Worm (Caenorhabditis elegans): ENCODE data around the gene gpa-12.

Gene gpa-12

DNA sequence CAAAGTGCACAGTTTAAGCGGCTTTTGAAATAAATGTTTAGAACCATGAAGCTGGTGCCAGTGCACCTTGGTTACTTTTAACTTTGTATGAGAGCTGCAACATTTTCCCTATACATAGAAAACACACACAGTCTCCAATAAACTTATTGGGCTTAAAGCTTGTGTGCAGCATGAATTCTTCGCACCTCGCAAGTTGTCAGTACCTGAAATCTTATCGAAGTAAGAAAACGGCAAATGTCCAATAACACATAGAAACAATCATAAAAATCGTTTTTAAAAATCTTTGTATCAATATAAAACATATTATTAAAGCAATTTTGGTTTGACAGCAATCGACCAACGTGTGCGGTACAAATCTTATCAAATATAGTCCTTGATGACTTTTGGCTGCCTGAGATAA is 25.0 kb downstream of the gpa-12 start:
- TF ChIP-seq med-1 (GFP tag; optimal IDR thresholded peaks at IDR 0.05; ENCODE audit: insufficient read depth) (no peak), ztf-23 (GFP tag; IDR thresholded peaks at IDR 0.05) (no peak), tab-1 (GFP tag; IDR thresholded peaks at IDR 0.05) (no peak), flt-1 (GFP tag; IDR thresholded peaks at IDR 0.05) (no peak), cog-1 (tag; optimal IDR thresholded peaks at IDR 0.05) (no peak), ref-1 (GFP tag; conservative IDR thresholded peaks at IDR 0.05) (no peak), ztf-29 (GFP tag; IDR thresholded peaks at IDR 0.05) (no peak)

DNA sequence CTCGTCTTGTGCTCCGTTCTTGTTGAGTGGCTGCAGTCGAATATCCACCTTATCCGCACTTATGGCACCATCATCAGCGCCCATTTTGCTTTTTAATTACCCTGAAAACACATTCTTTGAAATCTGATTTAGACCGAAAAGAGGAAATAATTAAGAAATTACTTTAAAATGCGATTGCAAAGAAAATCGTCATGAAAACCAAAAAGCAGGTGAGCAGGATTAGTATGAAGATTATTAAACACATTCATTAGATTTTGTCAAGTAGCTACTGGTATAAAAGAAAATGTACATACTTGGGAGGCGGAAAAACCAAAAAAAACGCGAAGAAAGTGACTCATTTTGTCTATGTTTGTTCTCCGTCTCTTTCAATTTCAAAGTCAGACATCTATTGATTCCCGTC is 27.4 kb downstream of the gpa-12 start, which contains the start of gene B0416.5:
Gene B0416.5 (minus strand): TSS at position 101 of the 400 bp plus-strand sequence.
- TF ChIP-seq ztf-23 (GFP tag; IDR thresholded peaks at IDR 0.05) (no peak), ref-1 (GFP tag; conservative IDR thresholded peaks at IDR 0.05) (no peak), cog-1 (tag; optimal IDR thresholded peaks at IDR 0.05) (no peak), ztf-29 (GFP tag; IDR thresholded peaks at IDR 0.05) (no peak)

- TF ChIP-seq klf-2 (GFP tag; conservative IDR thresholded peaks at IDR 0.05) (no peak), tab-1 (GFP tag; IDR thresholded peaks at IDR 0.05) (no peak), ref-1 (GFP tag; conservative IDR thresholded peaks at IDR 0.05) (no peak), ztf-29 (GFP tag; IDR thresholded peaks at IDR 0.05) (no peak), cog-1 (tag; optimal IDR thresholded peaks at IDR 0.05) (no peak), flt-1 (GFP tag; IDR thresholded peaks at IDR 0.05) (no peak), med-1 (GFP tag; optimal IDR thresholded peaks at IDR 0.05; ENCODE audit: insufficient read depth) (no peak), T22C8.4 (GFP tag; IDR thresholded peaks at IDR 0.05) (no peak), ztf-23 (GFP tag; IDR thresholded peaks at IDR 0.05) (no peak)
Measured at ce11 chrX:9271886-9272285, 28.5 kb downstream of the gpa-12 start.

ce11 chrX:9274574-9274973 is 31.2 kb downstream of the gpa-12 start, which contains the start of gene B0416.10:
Gene B0416.10 (minus strand): TSS chrX:9274674.
- TF ChIP-seq flt-1 (GFP tag; IDR thresholded peaks at IDR 0.05) (no peak), ref-1 (GFP tag; conservative IDR thresholded peaks at IDR 0.05) (no peak), tab-1 (GFP tag; IDR thresholded peaks at IDR 0.05) (no peak), T22C8.4 (GFP tag; IDR thresholded peaks at IDR 0.05) (no peak), cog-1 (tag; optimal IDR thresholded peaks at IDR 0.05) (no peak), klf-2 (GFP tag; conservative IDR thresholded peaks at IDR 0.05) (no peak)

DNA sequence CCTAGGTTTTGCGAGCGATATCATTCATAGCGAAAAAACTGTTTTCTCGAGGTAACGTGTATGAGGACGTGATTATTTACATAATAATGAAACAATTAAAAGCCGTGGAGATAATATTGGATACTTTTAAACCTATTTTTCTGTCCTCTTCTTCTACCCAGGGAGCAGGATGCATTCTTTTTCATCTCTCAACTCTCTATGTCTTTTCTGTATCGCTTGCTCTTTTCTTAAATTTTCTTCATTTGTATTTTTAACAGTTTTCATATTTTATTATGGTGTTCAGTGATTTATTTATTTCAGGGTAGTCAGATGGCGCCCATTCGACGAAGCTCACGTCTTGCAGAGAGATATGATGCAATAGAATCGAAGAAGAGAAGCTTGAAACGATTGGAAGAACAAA is 35.3 kb downstream of the gpa-12 start, which contains the start of gene B0416.4:
Gene B0416.4 (plus strand): TSS at position 301 of the 400 bp plus-strand sequence.
- no peak for TF ChIP-seq ztf-29 (GFP tag; IDR thresholded peaks at IDR 0.05)
- no peak for TF ChIP-seq med-1 (GFP tag; optimal IDR thresholded peaks at IDR 0.05; ENCODE audit: insufficient read depth)
- TF ChIP-seq ztf-23 (GFP tag; IDR thresholded peaks at IDR 0.05) = no peak
- TF ChIP-seq klf-2 (GFP tag; conservative IDR thresholded peaks at IDR 0.05) = no peak
- no peak for TF ChIP-seq cog-1 (tag; optimal IDR thresholded peaks at IDR 0.05)
- no peak for TF ChIP-seq flt-1 (GFP tag; IDR thresholded peaks at IDR 0.05)
- TF ChIP-seq T22C8.4 (GFP tag; IDR thresholded peaks at IDR 0.05) = no peak
- no peak for TF ChIP-seq ref-1 (GFP tag; conservative IDR thresholded peaks at IDR 0.05)
- no peak for TF ChIP-seq tab-1 (GFP tag; IDR thresholded peaks at IDR 0.05)

- TF ChIP-seq ztf-29 (GFP tag; IDR thresholded peaks at IDR 0.05) = no peak
- TF ChIP-seq flt-1 (GFP tag; IDR thresholded peaks at IDR 0.05) = no peak
- no peak for TF ChIP-seq ztf-23 (GFP tag; IDR thresholded peaks at IDR 0.05)
- TF ChIP-seq T22C8.4 (GFP tag; IDR thresholded peaks at IDR 0.05) = no peak
- TF ChIP-seq klf-2 (GFP tag; conservative IDR thresholded peaks at IDR 0.05) = no peak
- no peak for TF ChIP-seq ref-1 (GFP tag; conservative IDR thresholded peaks at IDR 0.05)
- no peak for TF ChIP-seq med-1 (GFP tag; optimal IDR thresholded peaks at IDR 0.05; ENCODE audit: insufficient read depth)
- no peak for TF ChIP-seq tab-1 (GFP tag; IDR thresholded peaks at IDR 0.05)
- no peak for TF ChIP-seq cog-1 (tag; optimal IDR thresholded peaks at IDR 0.05)
Measured at ce11 chrX:9283026-9283425, 39.7 kb downstream of the gpa-12 start, which contains the start of gene B0416.11. Gene B0416.11 (minus strand): TSS chrX:9283126.

DNA sequence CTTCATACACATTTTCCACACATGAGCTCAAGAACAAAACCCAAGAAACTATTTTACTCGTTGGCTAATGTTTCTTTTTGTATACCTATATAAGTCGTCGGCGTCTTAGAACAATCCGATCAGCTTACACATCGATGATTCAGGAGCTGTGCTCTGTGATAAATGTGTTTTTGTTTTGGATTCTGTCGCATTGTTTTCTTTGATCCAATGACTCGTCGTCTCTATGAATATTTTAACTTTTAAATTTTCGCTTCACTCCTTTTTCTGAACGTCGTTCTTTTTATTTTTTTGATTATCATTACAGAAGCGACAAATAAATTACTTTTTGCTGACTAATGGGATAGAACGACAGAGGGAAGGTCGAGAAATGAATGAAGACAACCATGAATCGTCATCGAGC is 48.0 kb downstream of the gpa-12 start, which contains the start of gene B0416.3:
Gene B0416.3 (plus strand): TSS at position 301 of the 400 bp plus-strand sequence.
- TF ChIP-seq tab-1 (GFP tag; IDR thresholded peaks at IDR 0.05) (no peak), T22C8.4 (GFP tag; IDR thresholded peaks at IDR 0.05) (no peak), ztf-29 (GFP tag; IDR thresholded peaks at IDR 0.05) (no peak), cog-1 (tag; optimal IDR thresholded peaks at IDR 0.05) (no peak), flt-1 (GFP tag; IDR thresholded peaks at IDR 0.05) (no peak), ztf-23 (GFP tag; IDR thresholded peaks at IDR 0.05) (no peak), med-1 (GFP tag; optimal IDR thresholded peaks at IDR 0.05; ENCODE audit: insufficient read depth) (no peak), ref-1 (GFP tag; conservative IDR thresholded peaks at IDR 0.05) (no peak), klf-2 (GFP tag; conservative IDR thresholded peaks at IDR 0.05) (no peak)

DNA sequence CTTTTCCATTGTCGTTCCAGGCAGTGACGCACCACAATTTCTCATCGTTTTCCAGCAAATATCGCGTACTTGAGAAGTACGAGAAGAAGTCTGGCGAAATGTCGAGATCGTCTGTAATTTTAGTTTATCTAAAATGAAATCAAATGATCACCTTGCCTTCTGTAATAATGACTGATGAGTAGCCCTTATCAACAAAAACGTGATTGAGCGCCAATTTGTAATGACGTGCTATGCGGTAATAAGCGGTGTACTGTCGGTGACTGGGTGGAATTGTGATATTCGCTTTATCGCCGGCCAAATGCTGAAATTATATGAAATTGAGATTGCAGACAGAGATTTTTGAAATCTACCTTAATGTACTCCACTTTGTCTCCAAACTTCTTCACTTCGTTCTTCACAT is 52.1 kb downstream of the gpa-12 start:
- TF ChIP-seq tab-1 (GFP tag; IDR thresholded peaks at IDR 0.05) (no peak), ztf-29 (GFP tag; IDR thresholded peaks at IDR 0.05) (no peak), ref-1 (GFP tag; conservative IDR thresholded peaks at IDR 0.05) (no peak), cog-1 (tag; optimal IDR thresholded peaks at IDR 0.05) (no peak), ztf-23 (GFP tag; IDR thresholded peaks at IDR 0.05) (no peak), klf-2 (GFP tag; conservative IDR thresholded peaks at IDR 0.05) (no peak), flt-1 (GFP tag; IDR thresholded peaks at IDR 0.05) (no peak), med-1 (GFP tag; optimal IDR thresholded peaks at IDR 0.05; ENCODE audit: insufficient read depth) (no peak), T22C8.4 (GFP tag; IDR thresholded peaks at IDR 0.05) (no peak)

DNA sequence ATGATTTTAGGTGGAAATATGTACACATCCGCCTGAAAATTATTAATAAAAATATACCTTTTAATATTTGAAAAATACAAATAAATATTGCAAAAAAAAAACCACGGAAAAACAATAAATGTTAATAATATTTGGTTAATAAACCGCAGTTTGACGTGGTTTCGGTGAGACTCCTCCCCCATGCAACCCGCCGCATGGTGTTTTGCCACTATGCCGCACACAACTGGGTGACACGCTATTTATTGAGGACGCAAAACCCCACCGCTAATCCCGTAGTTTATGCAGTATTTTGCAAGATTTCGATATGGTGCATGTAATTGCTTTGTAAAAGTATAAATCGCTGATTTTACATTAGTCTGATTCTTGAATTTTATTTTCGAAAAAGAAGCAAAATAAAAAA is 53.2 kb downstream of the gpa-12 start, which contains the start of gene gly-13:
Gene gly-13 (minus strand): TSS at position 32 of the 400 bp plus-strand sequence.
- TF ChIP-seq tab-1 (GFP tag; IDR thresholded peaks at IDR 0.05) (peak; percentile 82; the same call in 1 of the 2 replicates), cog-1 (tag; optimal IDR thresholded peaks at IDR 0.05) (peak; percentile 72), T22C8.4 (GFP tag; IDR thresholded peaks at IDR 0.05) (no peak; the same call in 1 of the 2 replicates), klf-2 (GFP tag; conservative IDR thresholded peaks at IDR 0.05) (peak; percentile 70; the same call in 1 of the 2 replicates), ref-1 (GFP tag; conservative IDR thresholded peaks at IDR 0.05) (0 out of 2 replicates have a peak, but pooled peaks have one; percentile 36), med-1 (GFP tag; optimal IDR thresholded peaks at IDR 0.05; ENCODE audit: insufficient read depth) (peak; percentile 87), ztf-29 (GFP tag; IDR thresholded peaks at IDR 0.05) (no peak), ztf-23 (GFP tag; IDR thresholded peaks at IDR 0.05) (peak; percentile 86), flt-1 (GFP tag; IDR thresholded peaks at IDR 0.05) (peak; percentile 87)

ce11 chrX:9297834-9298233 is 54.5 kb downstream of the gpa-12 start, which contains the start of gene B0416.7:
Gene B0416.7 (minus strand): TSS chrX:9297934.
- TF ChIP-seq cog-1 (tag; optimal IDR thresholded peaks at IDR 0.05) (no peak), T22C8.4 (GFP tag; IDR thresholded peaks at IDR 0.05) (no peak), ref-1 (GFP tag; conservative IDR thresholded peaks at IDR 0.05) (no peak)
